Worm (Caenorhabditis elegans): ENCODE data around the gene F48B9.8.

- TF ChIP-seq attf-4 (tag; optimal IDR thresholded peaks at IDR 0.05) (no peak), hmg-1.1 (GFP tag; IDR thresholded peaks at IDR 0.05) (no peak), skn-1 (tag; optimal IDR thresholded peaks at IDR 0.05) (no peak), lsy-2 (tag; optimal IDR thresholded peaks at IDR 0.05) (no peak), dpl-1 (GFP tag; optimal IDR thresholded peaks at IDR 0.05) (no peak), fkh-10 (GFP tag; optimal IDR thresholded peaks at IDR 0.05) (no peak), zip-11 (GFP tag; IDR thresholded peaks at IDR 0.05) (no peak), pha-4 (GFP tag; IDR thresholded peaks at IDR 0.05) (no peak), pha-4 (tag; optimal IDR thresholded peaks at IDR 0.05) (no peak), mep-1 (tag; optimal IDR thresholded peaks at IDR 0.05) (no peak), nhr-10 (tag; optimal IDR thresholded peaks at IDR 0.05) (no peak), R02D3.7 (tag; optimal IDR thresholded peaks at IDR 0.05) (no peak), lin-13 (GFP tag; optimal IDR thresholded peaks at IDR 0.05) (no peak)
Observed at ce11 chrX:2178410-2178944, 2.3 kb upstream of the F48B9.8 start.

Measured in whole organism, L4 larva.